Worm (Caenorhabditis elegans) whole organism, young adult: ENCODE results near the gene C17G10.13.
A peak's percentile ranks its signal among the peaks of the same experiment; 100 is the strongest.

Experiments used
- B0019.2 ChIP-seq: fragments of 200-800 bp; sonication (Bioruptor generic); conservative IDR thresholded peaks from 2 replicates; pipeline ENCODE4 v1.3.6; 2022; ENCODE audit warnings: missing genetic modification reagents, missing genetic modification characterization, missing compliant biosample characterization
- B0261.1 ChIP-seq: sonication (generic microtip); optimal IDR thresholded peaks from 2 replicates; lab custom pipeline; 2016; ENCODE audit warnings: mild to moderate bottlenecking, missing genetic modification characterization, moderate library complexity, missing compliant biosample characterization
- C06A6.2 ChIP-seq: fragments of 200-800 bp; sonication (Bioruptor generic); conservative IDR thresholded peaks from 2 replicates; pipeline ENCODE4 v1.3.6; 2022; ENCODE audit warnings: missing genetic modification characterization, missing compliant biosample characterization
- F10E7.11 ChIP-seq: sonication (generic microtip); optimal IDR thresholded peaks from 2 replicates; lab custom pipeline; 2017; ENCODE audit warnings: mild to moderate bottlenecking, missing genetic modification characterization, moderate library complexity, missing compliant biosample characterization
- F22D6.2 ChIP-seq: sonication (generic microtip); optimal IDR thresholded peaks from 2 replicates; lab custom pipeline; 2016; ENCODE audit warnings: mild to moderate bottlenecking, missing genetic modification characterization, missing compliant biosample characterization
- F52B5.7 ChIP-seq: sonication (generic microtip); optimal IDR thresholded peaks from 2 replicates; lab custom pipeline; 2016; ENCODE audit warnings: mild to moderate bottlenecking, missing genetic modification characterization, missing compliant biosample characterization
- F55B11.4 ChIP-seq: sonication (generic microtip); optimal IDR thresholded peaks from 2 replicates; lab custom pipeline; 2016; ENCODE audit warnings: missing compliant biosample characterization, missing genetic modification characterization, borderline replicate concordance; ENCODE audit not compliant: insufficient read depth
- F57A8.1 ChIP-seq: fragments of 200-800 bp; sonication (Bioruptor generic); optimal IDR thresholded peaks from 2 replicates; lab custom pipeline; 2018; ENCODE audit warnings: mild to moderate bottlenecking, missing genetic modification characterization, moderate library complexity, missing compliant biosample characterization
- Y53G8AR.9 ChIP-seq: fragments of 200-800 bp; sonication (Bioruptor generic); conservative IDR thresholded peaks from 2 replicates; pipeline ENCODE4 v1.3.6; 2022; ENCODE audit warnings: missing genetic modification reagents, missing genetic modification characterization, missing compliant biosample characterization
- Y79H2A.3 ChIP-seq: fragments of 200-800 bp; sonication (Bioruptor generic); conservative IDR thresholded peaks from 2 replicates; pipeline ENCODE4 v1.3.6; 2022; ENCODE audit warnings: missing genetic modification reagents, missing genetic modification characterization, missing compliant biosample characterization
- Y95B8A.8 ChIP-seq: fragments of 200-800 bp; sonication (Bioruptor generic); IDR thresholded peaks from 2 replicates; pipeline ENCODE4 v1.3.6; 2022; ENCODE audit warnings: missing genetic modification reagents, missing genetic modification characterization, missing compliant biosample characterization
- ZK185.1 ChIP-seq: sonication (generic microtip); optimal IDR thresholded peaks from 2 replicates; lab custom pipeline; 2016; ENCODE audit warnings: mild to moderate bottlenecking, missing genetic modification characterization, missing compliant biosample characterization; ENCODE audit not compliant: poor library complexity, severe bottlenecking
- attf-3 ChIP-seq: fragments of 200-800 bp; sonication (Bioruptor generic); conservative IDR thresholded peaks from 2 replicates; pipeline ENCODE4 v1.3.6; 2022; ENCODE audit warnings: missing genetic modification reagents, missing genetic modification characterization, missing compliant biosample characterization
- attf-5 ChIP-seq: fragments of 200-800 bp; sonication (Bioruptor generic); optimal IDR thresholded peaks from 2 replicates; lab custom pipeline; 2018; ENCODE audit warnings: mild to moderate bottlenecking, missing genetic modification characterization, missing compliant biosample characterization
- cebp-2 ChIP-seq: fragments of 200-800 bp; sonication (Bioruptor generic); IDR thresholded peaks from 2 replicates; pipeline ENCODE4 v1.3.6; 2022; ENCODE audit warnings: missing genetic modification characterization, missing compliant biosample characterization
- ceh-100 ChIP-seq: fragments of 200-800 bp; sonication (Bioruptor generic); IDR thresholded peaks from 2 replicates; pipeline ENCODE4 v1.3.6; 2022; ENCODE audit warnings: missing genetic modification reagents, missing genetic modification characterization, missing compliant biosample characterization
- ceh-91 ChIP-seq: fragments of 200-800 bp; sonication (Bioruptor generic); IDR thresholded peaks from 2 replicates; pipeline ENCODE4 v1.3.6; 2022; ENCODE audit warnings: missing genetic modification reagents, missing genetic modification characterization, missing compliant biosample characterization
- die-1 ChIP-seq: sonication (generic microtip); optimal IDR thresholded peaks from 2 replicates; lab custom pipeline; 2016; ENCODE audit warnings: missing genotype, mild to moderate bottlenecking, missing genetic modification characterization, missing compliant biosample characterization
- efl-1 ChIP-seq: fragments of 150-350 bp; optimal IDR thresholded peaks from 2 replicates; lab custom pipeline; 2014; ENCODE audit warnings: missing biosample characterization, missing genetic modification reagents, missing genetic modification characterization
- ekl-4 ChIP-seq: fragments of 200-800 bp; sonication (Bioruptor generic); IDR thresholded peaks from 2 replicates; pipeline ENCODE4 v1.3.6; 2022; ENCODE audit warnings: missing genetic modification reagents, missing genetic modification characterization, missing compliant biosample characterization
- gei-17 ChIP-seq: fragments of 200-800 bp; sonication (Bioruptor generic); optimal IDR thresholded peaks from 2 replicates; lab custom pipeline; 2018; ENCODE audit warnings: mild to moderate bottlenecking, missing genetic modification characterization, missing compliant biosample characterization
- hmg-1.2 ChIP-seq: fragments of 200-800 bp; sonication (Bioruptor generic); IDR thresholded peaks from 2 replicates; pipeline ENCODE4 v1.3.6; 2022; ENCODE audit warnings: missing genetic modification reagents, missing genetic modification characterization, missing compliant biosample characterization
- lsl-1 ChIP-seq: fragments of 200-800 bp; sonication (Bioruptor generic); optimal IDR thresholded peaks from 2 replicates; lab custom pipeline; 2018; ENCODE audit warnings: mild to moderate bottlenecking, missing genetic modification characterization, moderate library complexity, missing compliant biosample characterization
- lsy-27 ChIP-seq: sonication (generic microtip); optimal IDR thresholded peaks from 2 replicates; lab custom pipeline; 2017; ENCODE audit warnings: missing genetic modification characterization, mild to moderate bottlenecking, missing compliant biosample characterization, antibody characterized with exemption, missing genotype, borderline replicate concordance; ENCODE audit not compliant: insufficient read depth
- madf-3 ChIP-seq: fragments of 200-800 bp; sonication (Bioruptor generic); IDR thresholded peaks from 2 replicates; pipeline ENCODE4 v1.3.6; 2022; ENCODE audit warnings: missing genetic modification reagents, missing genetic modification characterization, missing compliant biosample characterization
- madf-8 ChIP-seq: fragments of 200-800 bp; sonication (Bioruptor generic); conservative IDR thresholded peaks from 2 replicates; pipeline ENCODE4 v1.3.6; 2022; ENCODE audit warnings: missing genetic modification reagents, missing genetic modification characterization, missing compliant biosample characterization
- nfya-1 ChIP-seq: sonication (generic microtip); optimal IDR thresholded peaks from 2 replicates; lab custom pipeline; 2017; ENCODE audit warnings: antibody characterized with exemption, missing compliant biosample characterization, missing genetic modification characterization, borderline replicate concordance; ENCODE audit not compliant: insufficient read depth
- nhr-179 ChIP-seq: sonication (generic microtip); optimal IDR thresholded peaks from 2 replicates; lab custom pipeline; 2016; ENCODE audit warnings: mild to moderate bottlenecking, missing genetic modification characterization, missing compliant biosample characterization
- nhr-80 ChIP-seq: sonication (generic microtip); optimal IDR thresholded peaks from 2 replicates; lab custom pipeline; 2016; ENCODE audit warnings: missing genetic modification characterization, missing compliant biosample characterization
- rec-8 ChIP-seq, 2 experiments: sonication (generic microtip); optimal IDR thresholded peaks; 2 replicates each; lab custom pipeline; 2016; ENCODE audit warnings: mild to moderate bottlenecking in 2 of 2, missing genetic modification characterization in 2 of 2, missing genetic modification reagents in 2 of 2, missing genotype in 2 of 2, missing biosample characterization in 1 of 2, missing compliant biosample characterization in 1 of 2, moderate library complexity in 1 of 2
- repo-1 ChIP-seq: sonication (generic microtip); optimal IDR thresholded peaks from 2 replicates; lab custom pipeline; 2017; ENCODE audit warnings: mild to moderate bottlenecking, missing genetic modification characterization, missing compliant biosample characterization
- rpc-1 ChIP-seq, 2 experiments: fragments of 150-350 bp in 1 of 2; sonication (generic microtip) in 1 of 2; optimal IDR thresholded peaks; 2 replicates each; lab custom pipeline; 2014 to 2018; ENCODE audit warnings: missing biosample characterization in 1 of 2, missing genetic modification characterization in 1 of 2, missing genetic modification reagents in 1 of 2, missing genotype in 1 of 2
- snpc-1.1 ChIP-seq: sonication (generic microtip); optimal IDR thresholded peaks from 2 replicates; lab custom pipeline; 2017; ENCODE audit warnings: missing genetic modification characterization, mild to moderate bottlenecking, missing compliant biosample characterization, antibody characterized with exemption, moderate library complexity, missing genotype, missing genetic modification reagents; ENCODE audit not compliant: insufficient read depth
- snpc-1.3 ChIP-seq: sonication (generic microtip); optimal IDR thresholded peaks from 2 replicates; lab custom pipeline; 2017; ENCODE audit warnings: missing genetic modification characterization, mild to moderate bottlenecking, missing compliant biosample characterization, antibody characterized with exemption, moderate library complexity, missing genotype, missing genetic modification reagents; ENCODE audit not compliant: insufficient read depth
- somi-1 ChIP-seq: fragments of 200-800 bp; sonication (Bioruptor generic); optimal IDR thresholded peaks from 2 replicates; lab custom pipeline; 2018; ENCODE audit warnings: mild to moderate bottlenecking, missing genetic modification characterization, missing compliant biosample characterization
- tbp1 ChIP-seq: fragments of 200-800 bp; sonication (Bioruptor generic); optimal IDR thresholded peaks from 2 replicates; lab custom pipeline; 2018; ENCODE audit warnings: mild to moderate bottlenecking, missing genetic modification characterization, missing compliant biosample characterization
- zfh-2 ChIP-seq: fragments of 200-800 bp; sonication (Bioruptor generic); conservative IDR thresholded peaks from 2 replicates; pipeline ENCODE4 v1.3.6; 2022; ENCODE audit warnings: missing genetic modification reagents, missing genetic modification characterization, missing compliant biosample characterization
- ztf-22 ChIP-seq: fragments of 200-800 bp; sonication (Bioruptor generic); optimal IDR thresholded peaks from 2 replicates; lab custom pipeline; 2018; ENCODE audit warnings: mild to moderate bottlenecking, missing genetic modification characterization, moderate library complexity, missing compliant biosample characterization
- ztf-25 ChIP-seq: fragments of 200-800 bp; sonication (Bioruptor generic); IDR thresholded peaks from 2 replicates; pipeline ENCODE4 v1.3.6; 2022; ENCODE audit warnings: missing genetic modification reagents, missing genetic modification characterization, missing compliant biosample characterization
- ztf-3 ChIP-seq: fragments of 200-800 bp; sonication (Bioruptor generic); optimal IDR thresholded peaks from 2 replicates; lab custom pipeline; 2018; ENCODE audit warnings: mild to moderate bottlenecking, missing genetic modification characterization, missing compliant biosample characterization
- ztf-6 ChIP-seq: fragments of 200-800 bp; sonication (Bioruptor generic); IDR thresholded peaks from 2 replicates; pipeline ENCODE4 v1.3.6; 2022; ENCODE audit warnings: missing genetic modification reagents, missing genetic modification characterization, missing compliant biosample characterization

C17G10.13 gene

ce11 chrII:5605538-5605945 is 16.0 kb upstream of the C17G10.13 start (continued):
- TF ChIP-seq somi-1 (GFP tag; lab: Kevin White, UChicago) (peak; percentile 77), ekl-4 (GFP tag; lab: Robert Waterston, UW) (no peak), Y53G8AR.9 (GFP tag; lab: Robert Waterston, UW) (no peak), hmg-1.2 (GFP tag; lab: Robert Waterston, UW) (0 out of 2 replicates have a peak, but pooled peaks have one; percentile 14), nhr-80 (tag; lab: Kevin White, UChicago) (peak; percentile 54), B0019.2 (GFP tag; lab: Robert Waterston, UW) (no peak), die-1 (peak; percentile 49)
- TF ChIP-seq, all 124 proteins: peak for 9

DNA sequence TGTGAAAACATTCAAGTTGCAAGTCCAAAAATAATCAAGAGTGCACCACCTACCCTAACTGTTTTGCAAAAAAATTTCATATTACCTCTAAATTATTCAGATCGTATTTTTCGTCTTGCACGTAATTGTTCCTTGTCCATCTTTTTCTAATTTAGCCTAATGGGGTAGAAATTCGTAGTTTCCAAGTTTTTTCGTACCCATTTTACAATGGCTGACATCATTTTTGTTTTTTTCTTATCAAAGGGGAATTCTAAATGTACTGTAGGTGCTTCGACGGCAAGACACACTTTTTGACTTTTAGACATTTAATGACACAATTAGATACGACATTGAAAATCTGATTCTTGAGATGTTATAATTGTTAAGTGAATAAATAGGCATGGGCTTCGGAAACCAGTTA is 14.9 kb upstream of the C17G10.13 start:
- TF ChIP-seq ztf-25 (no peak), gei-17 (GFP tag; lab: Kevin White, UChicago) (no peak), snpc-1.3 (tag; lab: Kevin White, UChicago) (no peak), F57A8.1 (GFP tag; lab: Kevin White, UChicago) (no peak), cebp-2 (GFP tag; lab: Robert Waterston, UW) (no peak), repo-1 (tag; lab: Kevin White, UChicago) (no peak), efl-1 (GFP tag; lab: Kevin White, UChicago) (no peak), snpc-1.1 (tag; lab: Kevin White, UChicago) (no peak), nhr-179 (tag; lab: Kevin White, UChicago) (no peak)

ce11 chrII:5603194-5603593 is 13.6 kb upstream of the C17G10.13 start, which contains the start of gene C17G10.6:
C17G10.6 (minus strand) TSS chrII:5603294.
- no peak for TF ChIP-seq lsy-27
- TF ChIP-seq ztf-22, result no peak
- no peak for TF ChIP-seq B0261.1 (tag; lab: Kevin White, UChicago)
- TF ChIP-seq rec-8 (tag; optimal IDR thresholded peaks at IDR 0.05; lab: Kevin White, UChicago), result no peak
- TF ChIP-seq ztf-6 (GFP tag; lab: Robert Waterston, UW), result no peak
- no peak for TF ChIP-seq ZK185.1 (tag; lab: Kevin White, UChicago)
- no peak for TF ChIP-seq ztf-25
- no peak for TF ChIP-seq F52B5.7 (tag; lab: Kevin White, UChicago)
- no peak for TF ChIP-seq madf-8 (GFP tag; lab: Robert Waterston, UW)
- no peak for TF ChIP-seq attf-5
- no peak for TF ChIP-seq F55B11.4 (tag; lab: Kevin White, UChicago)
- TF ChIP-seq C06A6.2 (GFP tag; lab: Robert Waterston, UW), result no peak

- TF ChIP-seq ceh-100 (GFP tag; lab: Robert Waterston, UW) (peak; percentile 75), nfya-1 (no peak), F10E7.11 (no peak), tbp1 (GFP tag; lab: Kevin White, UChicago) (peak; percentile 77), F52B5.7 (tag; lab: Kevin White, UChicago) (no peak), attf-3 (GFP tag; lab: Robert Waterston, UW) (no peak), madf-3 (GFP tag; lab: Robert Waterston, UW) (0 out of 2 replicates have a peak, but pooled peaks have one; percentile 13), Y95B8A.8 (0 out of 2 replicates have a peak, but pooled peaks have one; percentile 61), F22D6.2 (tag; lab: Kevin White, UChicago) (peak; percentile 19), nhr-80 (tag; lab: Kevin White, UChicago) (peak; percentile 59), lsl-1 (GFP tag; lab: Kevin White, UChicago) (peak; percentile 72), snpc-1.1 (tag; lab: Kevin White, UChicago) (peak; percentile 98), zfh-2 (GFP tag; lab: Robert Waterston, UW) (no peak), ztf-3 (GFP tag; lab: Kevin White, UChicago) (no peak), ceh-91 (peak; percentile 12; the same call in 1 of the 2 replicates), rpc-1 (optimal IDR thresholded peaks at IDR 0.05; lab: Kevin White, UChicago) (no peak), rpc-1 (tag; optimal IDR thresholded peaks at IDR 0.05; lab: Kevin White, UChicago) (peak; percentile 15), Y79H2A.3 (GFP tag; lab: Robert Waterston, UW) (no peak)
These were observed 9.9 kb upstream of the C17G10.13 start, which contains the start of gene C17G10.10 for ce11 chrII:5599326-5600044. C17G10.10 (minus strand) TSS chrII:5599376.
